Worm (Caenorhabditis elegans) whole organism, L3 larva: ENCODE results near the gene srw-108.

Experiments
- R02D3.7 ChIP-seq: fragments of 150-350 bp; optimal IDR thresholded peaks from 2 replicates; lab custom pipeline; 2014; ENCODE audit warnings: missing biosample characterization, missing genetic modification characterization
- ZK546.5 ChIP-seq: sonication (generic microtip); optimal IDR thresholded peaks from 2 replicates; lab custom pipeline; 2017; ENCODE audit warnings: missing biosample characterization, missing genetic modification characterization
- ama-1 ChIP-seq: fragments of 150-350 bp; optimal IDR thresholded peaks from 2 replicates; lab custom pipeline; 2018
- ceh-28 ChIP-seq: fragments of 150-350 bp; optimal IDR thresholded peaks from 2 replicates; lab custom pipeline; 2014; ENCODE audit warnings: missing biosample characterization, missing genetic modification reagents, missing genetic modification characterization
- ceh-9 ChIP-seq: sonication (generic microtip); optimal IDR thresholded peaks from 2 replicates; lab custom pipeline; 2018; ENCODE audit warnings: missing biosample characterization, missing genetic modification characterization
- daf-12 ChIP-seq: fragments of 150-350 bp; optimal IDR thresholded peaks from 2 replicates; lab custom pipeline; 2014; ENCODE audit warnings: missing biosample characterization, missing genetic modification reagents, missing genetic modification characterization
- egl-27 ChIP-seq: sonication (generic microtip); optimal IDR thresholded peaks from 4 replicates; lab custom pipeline; 2017; ENCODE audit warnings: missing biosample characterization, missing genetic modification reagents, missing genetic modification characterization
- egl-5 ChIP-seq: fragments of 150-350 bp; optimal IDR thresholded peaks from 2 replicates; lab custom pipeline; 2017; ENCODE audit warnings: missing biosample characterization, missing genetic modification reagents, missing genetic modification characterization, inconsistent platforms
- elt-1 ChIP-seq: fragments of 150-350 bp; optimal IDR thresholded peaks from 2 replicates; lab custom pipeline; 2014; ENCODE audit warnings: missing biosample characterization, missing genetic modification characterization
- elt-2 ChIP-seq: sonication (generic microtip); optimal IDR thresholded peaks from 2 replicates; lab custom pipeline; 2016; ENCODE audit warnings: missing genetic modification reagents, mild to moderate bottlenecking, missing genetic modification characterization, missing compliant biosample characterization
- eor-1 ChIP-seq, 2 experiments: fragments of 150-350 bp; optimal IDR thresholded peaks; 2 replicates each; lab custom pipeline; 2014 to 2018; ENCODE audit warnings: missing biosample characterization in 2 of 2, missing genetic modification characterization in 2 of 2
- fkh-10 ChIP-seq: sonication (generic microtip); optimal IDR thresholded peaks from 2 replicates; lab custom pipeline; 2017; ENCODE audit warnings: missing biosample characterization, missing genetic modification reagents, missing genetic modification characterization
- fos-1 ChIP-seq: fragments of 150-350 bp; optimal IDR thresholded peaks from 2 replicates; lab custom pipeline; 2014; ENCODE audit warnings: missing biosample characterization, missing genetic modification characterization
- hmg-11 ChIP-seq: sonication (generic microtip); optimal IDR thresholded peaks from 2 replicates; lab custom pipeline; 2016; ENCODE audit warnings: missing genetic modification characterization, missing compliant biosample characterization
- lin-39 ChIP-seq: fragments of 150-350 bp; optimal IDR thresholded peaks from 2 replicates; lab custom pipeline; 2018; ENCODE audit warnings: missing biosample characterization, missing genetic modification reagents, missing genetic modification characterization
- mdl-1 ChIP-seq: fragments of 150-350 bp; optimal IDR thresholded peaks from 2 replicates; lab custom pipeline; 2014; ENCODE audit warnings: missing biosample characterization, missing genetic modification characterization
- mml-1 ChIP-seq: fragments of 150-350 bp; sonication (generic microtip); optimal IDR thresholded peaks from 3 replicates; lab custom pipeline; 2014; ENCODE audit warnings: missing biosample characterization, missing genetic modification characterization
- nhr-11 ChIP-seq: fragments of 150-350 bp; optimal IDR thresholded peaks from 2 replicates; lab custom pipeline; 2014; ENCODE audit warnings: missing biosample characterization, missing genetic modification characterization
- nhr-23 ChIP-seq: fragments of 150-350 bp; optimal IDR thresholded peaks from 2 replicates; lab custom pipeline; 2014; ENCODE audit warnings: missing biosample characterization, missing genetic modification reagents, missing genetic modification characterization
- nhr-237 ChIP-seq: fragments of 150-350 bp; optimal IDR thresholded peaks from 2 replicates; lab custom pipeline; 2014; ENCODE audit warnings: missing biosample characterization, missing genetic modification characterization
- nhr-25 ChIP-seq: sonication (generic microtip); optimal IDR thresholded peaks from 2 replicates; lab custom pipeline; 2017; ENCODE audit warnings: missing biosample characterization, missing genetic modification characterization
- nhr-43 ChIP-seq: sonication (generic microtip); optimal IDR thresholded peaks from 2 replicates; lab custom pipeline; 2016; ENCODE audit warnings: mild to moderate bottlenecking, missing genetic modification characterization, missing compliant biosample characterization; ENCODE audit not compliant: poor library complexity, severe bottlenecking
- pha-4 ChIP-seq: fragments of 150-350 bp; optimal IDR thresholded peaks from 2 replicates; lab custom pipeline; 2014; ENCODE audit warnings: missing biosample characterization, missing genetic modification reagents, missing genetic modification characterization
- pqm-1 ChIP-seq: fragments of 150-350 bp; optimal IDR thresholded peaks from 2 replicates; lab custom pipeline; 2017; ENCODE audit warnings: missing biosample characterization, missing genetic modification characterization, inconsistent platforms
- snpc-4 ChIP-seq: fragments of 150-350 bp; optimal IDR thresholded peaks from 2 replicates; lab custom pipeline; 2014; ENCODE audit warnings: missing biosample characterization, missing genetic modification characterization
- tbx-2 ChIP-seq: sonication (generic microtip); optimal IDR thresholded peaks from 2 replicates; lab custom pipeline; 2016; ENCODE audit warnings: mild to moderate bottlenecking, missing genetic modification characterization, missing compliant biosample characterization
- unc-39 ChIP-seq: sonication (generic microtip); optimal IDR thresholded peaks from 4 replicates; lab custom pipeline; 2017; ENCODE audit warnings: missing biosample characterization, missing genetic modification characterization
- unc-62 ChIP-seq: fragments of 150-350 bp; sonication (generic microtip); optimal IDR thresholded peaks from 4 replicates; lab custom pipeline; 2014; ENCODE audit warnings: missing biosample characterization, missing genetic modification reagents, missing genetic modification characterization
- ztf-11 ChIP-seq: fragments of 150-350 bp; optimal IDR thresholded peaks from 2 replicates; lab custom pipeline; 2014; ENCODE audit warnings: missing biosample characterization, missing genetic modification characterization
- ztf-4 ChIP-seq: fragments of 150-350 bp; optimal IDR thresholded peaks from 2 replicates; lab custom pipeline; 2014; ENCODE audit warnings: missing biosample characterization, missing genetic modification characterization

Gene srw-108

DNA sequence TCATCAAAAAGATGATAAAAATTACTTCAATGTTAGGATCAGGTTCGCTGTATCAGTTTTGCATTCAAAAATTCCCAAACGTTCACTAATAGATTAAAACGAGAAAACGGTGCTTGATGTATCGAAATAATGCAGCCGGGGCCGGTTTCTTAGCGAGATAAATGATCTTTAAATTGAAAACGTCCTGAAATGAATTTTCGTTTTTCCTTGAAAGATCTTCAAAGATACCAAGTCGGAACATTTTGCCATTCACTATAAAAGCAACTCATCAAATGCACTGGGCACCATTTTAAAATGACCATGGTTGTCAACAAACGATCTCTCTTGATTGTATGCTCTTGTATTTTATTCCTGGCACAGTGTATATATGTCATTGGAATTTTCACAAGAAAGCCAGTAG is 48.4 kb downstream of the srw-108 start, which contains the start of gene K06H6.5:
K06H6.5 (plus strand) TSS at position 301 of the 400 bp plus-strand sequence.
- no peak for TF ChIP-seq ceh-28 (tag; lab: Kevin White, UChicago)
- TF ChIP-seq lin-39, result no peak
- TF ChIP-seq elt-2, result no peak
- TF ChIP-seq nhr-11, result no peak
- TF ChIP-seq eor-1 (tag; optimal IDR thresholded peaks at IDR 0.05; lab: Kevin White, UChicago), result no peak
- no peak for TF ChIP-seq ztf-4 (tag; lab: Kevin White, UChicago)
- TF ChIP-seq egl-27 (tag; lab: Kevin White, UChicago), result no peak
- no peak for TF ChIP-seq ztf-11
- TF ChIP-seq mml-1, result no peak
- TF ChIP-seq unc-62 (GFP tag; lab: Kevin White, UChicago), result no peak
- no peak for TF ChIP-seq nhr-25
- no peak for TF ChIP-seq pqm-1 (tag; lab: Kevin White, UChicago)
- no peak for TF ChIP-seq fkh-10 (GFP tag; lab: Kevin White, UChicago)
- no peak for TF ChIP-seq egl-5
- TF ChIP-seq fos-1, result no peak
- no peak for TF ChIP-seq hmg-11 (tag; lab: Kevin White, UChicago)
- TF ChIP-seq nhr-237 (tag; lab: Kevin White, UChicago), result no peak
- TF ChIP-seq snpc-4 (tag; lab: Kevin White, UChicago), result no peak
- no peak for TF ChIP-seq nhr-23 (tag; lab: Kevin White, UChicago)
- TF ChIP-seq tbx-2 (tag; lab: Kevin White, UChicago), result no peak

DNA sequence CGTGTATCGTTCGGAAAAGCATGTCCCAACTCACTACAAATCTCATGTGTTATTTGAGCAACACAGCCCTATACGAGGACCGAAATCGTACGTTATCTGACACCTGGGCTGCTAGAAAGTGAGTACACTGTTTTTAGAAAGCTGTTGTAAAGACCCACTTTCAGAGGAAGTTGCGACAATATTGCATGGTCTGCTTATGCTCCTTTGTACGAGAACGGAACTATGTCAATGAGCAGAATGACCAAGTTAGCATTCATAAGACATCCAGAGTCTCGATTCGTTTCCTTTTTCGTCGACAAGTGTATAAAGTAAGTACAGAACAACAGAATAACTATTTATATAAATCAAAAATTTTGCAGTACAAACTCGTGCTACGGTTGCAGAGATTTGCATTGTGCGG is 49.2 kb downstream of the srw-108 start:
- TF ChIP-seq nhr-237 (tag; lab: Kevin White, UChicago) (no peak), mdl-1 (tag; lab: Kevin White, UChicago) (no peak), fos-1 (no peak), ZK546.5 (no peak), ztf-11 (no peak), lin-39 (no peak), ama-1 (lab: Kevin White, UChicago) (no peak), egl-27 (tag; lab: Kevin White, UChicago) (no peak), R02D3.7 (tag; lab: Kevin White, UChicago) (no peak), ceh-9 (tag; lab: Kevin White, UChicago) (no peak), unc-39 (tag; lab: Kevin White, UChicago) (no peak), daf-12 (tag; lab: Kevin White, UChicago) (no peak), nhr-43 (tag; lab: Kevin White, UChicago) (no peak), nhr-23 (tag; lab: Kevin White, UChicago) (no peak), pha-4 (tag; lab: Kevin White, UChicago) (no peak), hmg-11 (tag; lab: Kevin White, UChicago) (no peak), nhr-25 (no peak), elt-1 (tag; lab: Kevin White, UChicago) (no peak)
